Worm (Caenorhabditis elegans): ENCODE data around the gene scb-1.

scb-1 gene

ce11 chrV:11148971-11149370, 29.5 kb upstream of the scb-1 start:
- TF ChIP-seq elt-2 (tag; optimal IDR thresholded peaks at IDR 0.05) (no peak), lin-35 (GFP tag; optimal IDR thresholded peaks at IDR 0.05) (no peak), fos-1 (tag; optimal IDR thresholded peaks at IDR 0.05) (no peak), nhr-28 (tag; optimal IDR thresholded peaks at IDR 0.05) (no peak), pqm-1 (tag; optimal IDR thresholded peaks at IDR 0.05) (no peak), sup-37 (GFP tag; optimal IDR thresholded peaks at IDR 0.05) (no peak), unc-130 (tag; optimal IDR thresholded peaks at IDR 0.05) (no peak), dsc-1 (tag; optimal IDR thresholded peaks at IDR 0.05) (no peak), tlp-1 (tag; optimal IDR thresholded peaks at IDR 0.05) (no peak), efl-3 (GFP tag; optimal IDR thresholded peaks at IDR 0.05) (no peak), blmp-1 (tag; optimal IDR thresholded peaks at IDR 0.05) (peak; percentile 80), unc-30 (tag; optimal IDR thresholded peaks at IDR 0.05) (no peak), nhr-90 (tag; optimal IDR thresholded peaks at IDR 0.05; ENCODE audit: poor library complexity) (no peak), nhr-11 (tag; optimal IDR thresholded peaks at IDR 0.05) (no peak), mep-1 (tag; optimal IDR thresholded peaks at IDR 0.05) (peak; percentile 8), unc-86 (tag; optimal IDR thresholded peaks at IDR 0.05) (no peak), Y116A8C.19 (tag; optimal IDR thresholded peaks at IDR 0.05; ENCODE audit: borderline replicate concordance) (no peak), elt-3 (tag; optimal IDR thresholded peaks at IDR 0.05) (peak in 1 of 6 experiments; percentile 48), mab-9 (GFP tag; IDR thresholded peaks at IDR 0.05) (no peak), nhr-20 (tag; optimal IDR thresholded peaks at IDR 0.05) (no peak), egl-13 (tag; optimal IDR thresholded peaks at IDR 0.05) (no peak), lin-39 (tag; optimal IDR thresholded peaks at IDR 0.05) (no peak), mef-2 (tag; optimal IDR thresholded peaks at IDR 0.05) (no peak), zag-1 (tag; optimal IDR thresholded peaks at IDR 0.05) (no peak), efl-1 (optimal IDR thresholded peaks at IDR 0.05) (no peak), efl-1 (GFP tag; optimal IDR thresholded peaks at IDR 0.05 in 1 of 2) (no peak), grh-1 (GFP tag; IDR thresholded peaks at IDR 0.05) (no peak), nhr-85 (tag) (peak; percentile 79), F16B12.6 (tag; optimal IDR thresholded peaks at IDR 0.05) (no peak), xbp-1 (tag; optimal IDR thresholded peaks at IDR 0.05) (no peak)

DNA sequence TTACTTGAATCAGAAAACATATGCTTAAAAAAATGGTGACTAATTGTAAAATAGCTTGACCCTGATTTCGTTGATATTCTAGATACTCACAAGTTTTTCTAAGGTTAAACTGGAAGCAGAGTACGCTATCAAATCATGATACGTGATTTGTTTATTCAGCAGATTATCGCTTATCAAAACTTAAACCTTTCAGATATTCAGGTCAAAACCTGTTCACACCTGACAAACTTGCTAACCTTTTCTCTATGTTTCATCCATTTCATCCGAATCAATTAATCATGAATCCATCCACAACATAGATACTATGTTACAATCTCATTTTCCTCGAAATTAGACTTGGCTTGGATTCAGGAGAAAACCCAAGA, 28.3 kb upstream of the scb-1 start:
- peak in 1 of 6 experiments; percentile 76 for TF ChIP-seq elt-3 (tag; optimal IDR thresholded peaks at IDR 0.05)
- TF ChIP-seq nhr-90 (tag; optimal IDR thresholded peaks at IDR 0.05; ENCODE audit: poor library complexity) = peak; percentile 17
- peak in 1 of 2 experiments; percentile 12 for TF ChIP-seq lsy-2 (tag; optimal IDR thresholded peaks at IDR 0.05)
- no peak for TF ChIP-seq unc-30 (tag; optimal IDR thresholded peaks at IDR 0.05)
- TF ChIP-seq jun-1 (tag; optimal IDR thresholded peaks at IDR 0.05) = peak; percentile 9
- TF ChIP-seq nhr-71 (tag; optimal IDR thresholded peaks at IDR 0.05) = peak; percentile 38
- no peak for TF ChIP-seq zip-4 (GFP tag; optimal IDR thresholded peaks at IDR 0.05)
- no peak for TF ChIP-seq ama-1 (optimal IDR thresholded peaks at IDR 0.05)
- no peak for TF ChIP-seq unc-62 (GFP tag; optimal IDR thresholded peaks at IDR 0.05)
- peak; percentile 86 for TF ChIP-seq nhr-85 (tag)
- TF ChIP-seq efl-1 (optimal IDR thresholded peaks at IDR 0.05) = no peak
- TF ChIP-seq efl-1 (GFP tag; optimal IDR thresholded peaks at IDR 0.05 in 1 of 2) = peak in 1 of 2 experiments; percentile 76
- no peak for TF ChIP-seq snu-23 (GFP tag; optimal IDR thresholded peaks at IDR 0.05)
- no peak for TF ChIP-seq hlh-17 (GFP tag; optimal IDR thresholded peaks at IDR 0.05; ENCODE audit: borderline replicate concordance)
- TF ChIP-seq ztf-4 (tag; optimal IDR thresholded peaks at IDR 0.05) = peak; percentile 18

DNA sequence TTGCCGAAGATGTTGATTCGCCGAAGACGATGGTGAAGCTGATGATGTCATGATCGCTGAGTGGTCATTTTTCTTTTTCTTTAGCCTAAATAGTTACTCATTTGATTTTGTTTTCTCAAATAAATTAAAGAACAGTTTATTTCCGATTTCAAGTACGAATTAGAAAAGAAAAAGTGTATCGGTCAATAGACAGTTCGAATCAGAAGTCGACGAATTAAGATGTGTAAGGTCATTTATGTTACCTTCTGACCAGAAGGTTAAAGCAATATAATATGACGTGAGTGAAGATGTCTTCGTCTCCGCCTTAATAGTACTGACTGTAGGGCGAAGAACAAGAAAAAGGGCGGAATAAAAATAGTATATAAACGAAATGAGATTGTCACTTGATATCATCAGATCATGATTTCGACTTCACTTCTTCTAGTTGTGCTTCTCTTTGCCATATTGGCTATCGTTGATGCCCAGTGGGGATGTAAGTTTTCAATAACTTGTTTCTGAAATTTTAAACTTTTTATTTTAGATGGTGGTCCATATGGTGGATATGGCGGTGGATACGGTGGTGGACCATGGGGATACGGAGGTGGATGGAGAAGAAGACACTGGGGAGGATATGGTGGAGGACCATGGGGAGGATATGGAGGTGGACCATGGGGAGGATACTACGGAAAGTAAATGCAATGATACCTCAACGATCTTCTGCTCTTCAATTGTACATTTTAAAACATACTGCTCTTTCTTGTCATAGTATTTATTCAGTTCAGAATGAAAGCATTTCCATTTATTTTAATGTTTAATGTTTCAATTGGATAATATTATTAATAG, 27.7 kb upstream of the scb-1 start, which contains the start of the genes T19C4.24 and nlp-33:
Gene T19C4.24, minus strand, starts transcription at position 51 of the 822 bp plus-strand sequence.
Gene nlp-33, plus strand, starts transcription at position 389 of the 822 bp plus-strand sequence.
- no peak for TF ChIP-seq nhr-28 (tag; optimal IDR thresholded peaks at IDR 0.05)
- TF ChIP-seq unc-30 (tag; optimal IDR thresholded peaks at IDR 0.05) = no peak
- no peak for TF ChIP-seq pax-3 (tag; optimal IDR thresholded peaks at IDR 0.05)
- no peak for TF ChIP-seq ztf-4 (tag; optimal IDR thresholded peaks at IDR 0.05)
- peak; percentile 30; the same call in 1 of the 2 replicates for TF ChIP-seq grh-1 (GFP tag; IDR thresholded peaks at IDR 0.05)
- peak; percentile 50 for TF ChIP-seq snu-23 (GFP tag; optimal IDR thresholded peaks at IDR 0.05)
- TF ChIP-seq aha-1 (tag; optimal IDR thresholded peaks at IDR 0.05) = no peak
- TF ChIP-seq isw-1 (GFP tag; IDR thresholded peaks at IDR 0.05) = no peak
- TF ChIP-seq nhr-19 (GFP tag; conservative IDR thresholded peaks at IDR 0.05) = peak; percentile 16; the same call in 1 of the 2 replicates
- TF ChIP-seq lir-3 (tag; optimal IDR thresholded peaks at IDR 0.05; ENCODE audit: poor library complexity) = no peak
- TF ChIP-seq lin-35 (GFP tag; optimal IDR thresholded peaks at IDR 0.05) = peak in 1 of 2 experiments; percentile 19
- TF ChIP-seq mab-9 (GFP tag; IDR thresholded peaks at IDR 0.05) = no peak
- no peak for TF ChIP-seq C16A3.4 (tag; optimal IDR thresholded peaks at IDR 0.05)
- TF ChIP-seq tbx-2 (tag; optimal IDR thresholded peaks at IDR 0.05) = peak; percentile 20
- TF ChIP-seq nhr-71 (tag; optimal IDR thresholded peaks at IDR 0.05) = peak; percentile 40
- TF ChIP-seq ceh-88 (GFP tag; IDR thresholded peaks at IDR 0.05) = no peak
- TF ChIP-seq lin-14 (GFP tag; optimal IDR thresholded peaks at IDR 0.05) = peak; percentile 63
- TF ChIP-seq unc-86 (tag; optimal IDR thresholded peaks at IDR 0.05) = no peak
- no peak for TF ChIP-seq hpl-2 (GFP tag; optimal IDR thresholded peaks at IDR 0.05)
- no peak for TF ChIP-seq pqm-1 (tag; optimal IDR thresholded peaks at IDR 0.05)

All from whole organism, L1 larva.